Worm (Caenorhabditis elegans) whole organism, L2 larva: ENCODE measurements around the gene Y43F8B.19.

ENCODE experiments used
- R02D3.7 ChIP-seq: fragments of 150-350 bp; optimal IDR thresholded peaks from 2 replicates; lab custom pipeline; 2014; ENCODE audit warnings: missing biosample characterization, missing genetic modification characterization
- Y55F3AM.14 ChIP-seq: fragments of 200-800 bp; sonication (Bioruptor generic); optimal IDR thresholded peaks from 2 replicates; lab custom pipeline; 2018; ENCODE audit warnings: mild to moderate bottlenecking, missing genetic modification characterization, missing compliant biosample characterization
- ZK546.5 ChIP-seq: sonication (generic microtip); optimal IDR thresholded peaks from 2 replicates; lab custom pipeline; 2017; ENCODE audit warnings: missing biosample characterization, missing genetic modification characterization
- alr-1 ChIP-seq: fragments of 150-350 bp; optimal IDR thresholded peaks from 2 replicates; lab custom pipeline; 2014; ENCODE audit warnings: missing biosample characterization, missing genetic modification characterization
- blmp-1 ChIP-seq: sonication (generic microtip); optimal IDR thresholded peaks from 2 replicates; lab custom pipeline; 2017; ENCODE audit warnings: missing genetic modification characterization, mild to moderate bottlenecking, missing compliant biosample characterization, antibody characterized with exemption, moderate library complexity; ENCODE audit not compliant: insufficient read depth
- ceh-16 ChIP-seq: fragments of 150-350 bp; optimal IDR thresholded peaks from 2 replicates; lab custom pipeline; 2014; ENCODE audit warnings: missing biosample characterization, missing genetic modification characterization
- elt-1 ChIP-seq: fragments of 150-350 bp; optimal IDR thresholded peaks from 2 replicates; lab custom pipeline; 2014; ENCODE audit warnings: missing biosample characterization, missing genetic modification characterization
- gmeb-1 ChIP-seq: fragments of 150-350 bp; optimal IDR thresholded peaks from 2 replicates; lab custom pipeline; 2014; ENCODE audit warnings: missing biosample characterization, missing genetic modification characterization
- lin-11 ChIP-seq: fragments of 150-350 bp; sonication (generic microtip); optimal IDR thresholded peaks from 2 replicates; lab custom pipeline; 2014; ENCODE audit warnings: missing biosample characterization, missing genetic modification characterization, inconsistent platforms, mixed read lengths
- lin-13 ChIP-seq: fragments of 150-350 bp; optimal IDR thresholded peaks from 2 replicates; lab custom pipeline; 2014; ENCODE audit warnings: missing biosample characterization, missing genetic modification reagents, missing genetic modification characterization
- lsy-2 ChIP-seq, 2 experiments: fragments of 150-350 bp in 1 of 2; sonication (generic microtip) in 1 of 2; optimal IDR thresholded peaks; 2 replicates each; lab custom pipeline; 2014 to 2017; ENCODE audit warnings: missing biosample characterization in 2 of 2, missing genetic modification characterization in 2 of 2
- mab-5 ChIP-seq: fragments of 150-350 bp; optimal IDR thresholded peaks from 2 replicates; lab custom pipeline; 2014; ENCODE audit warnings: missing biosample characterization, missing genetic modification characterization
- mbf-1 ChIP-seq: sonication (generic microtip); optimal IDR thresholded peaks from 2 replicates; lab custom pipeline; 2017; ENCODE audit warnings: missing biosample characterization, missing genetic modification characterization
- mdl-1 ChIP-seq, 2 experiments: fragments of 150-350 bp in 1 of 2; sonication (generic microtip) in 1 of 2; optimal IDR thresholded peaks; 2 replicates each; lab custom pipeline; 2017; ENCODE audit warnings: missing biosample characterization in 2 of 2, missing genetic modification characterization in 2 of 2
- nhr-10 ChIP-seq: sonication (generic microtip); optimal IDR thresholded peaks from 2 replicates; lab custom pipeline; 2017; ENCODE audit warnings: missing biosample characterization, missing genetic modification characterization
- nhr-11 ChIP-seq: fragments of 150-350 bp; optimal IDR thresholded peaks from 2 replicates; lab custom pipeline; 2014; ENCODE audit warnings: missing biosample characterization, missing genetic modification characterization
- nhr-12 ChIP-seq: fragments of 150-350 bp; optimal IDR thresholded peaks from 2 replicates; lab custom pipeline; 2014; ENCODE audit warnings: missing biosample characterization, missing genetic modification characterization
- nhr-129 ChIP-seq: fragments of 150-350 bp; optimal IDR thresholded peaks from 2 replicates; lab custom pipeline; 2014; ENCODE audit warnings: missing biosample characterization, missing genetic modification characterization
- nhr-21 ChIP-seq: fragments of 150-350 bp; optimal IDR thresholded peaks from 2 replicates; lab custom pipeline; 2014; ENCODE audit warnings: missing biosample characterization, missing genetic modification characterization
- nhr-23 ChIP-seq: fragments of 150-350 bp; optimal IDR thresholded peaks from 2 replicates; lab custom pipeline; 2014; ENCODE audit warnings: missing biosample characterization, missing genetic modification reagents, missing genetic modification characterization
- nhr-237 ChIP-seq: fragments of 150-350 bp; optimal IDR thresholded peaks from 2 replicates; lab custom pipeline; 2014; ENCODE audit warnings: missing biosample characterization, missing genetic modification characterization
- nhr-25 ChIP-seq: fragments of 150-350 bp; sonication (generic microtip); optimal IDR thresholded peaks from 3 replicates; lab custom pipeline; 2014; ENCODE audit warnings: missing biosample characterization, missing genetic modification characterization
- nhr-6 ChIP-seq: fragments of 150-350 bp; optimal IDR thresholded peaks from 2 replicates; lab custom pipeline; 2014; ENCODE audit warnings: missing biosample characterization, missing genetic modification characterization
- nhr-77 ChIP-seq: fragments of 150-350 bp; optimal IDR thresholded peaks from 2 replicates; lab custom pipeline; 2014; ENCODE audit warnings: missing biosample characterization, missing genetic modification characterization
- skn-1 ChIP-seq: sonication (generic microtip); optimal IDR thresholded peaks from 2 replicates; lab custom pipeline; 2017; ENCODE audit warnings: missing biosample characterization, missing genetic modification characterization
- sma-9 ChIP-seq, 2 experiments: fragments of 150-350 bp in 1 of 2; sonication (generic microtip) in 1 of 2; optimal IDR thresholded peaks; 2 replicates each; lab custom pipeline; 2014 to 2016; ENCODE audit warnings: missing genetic modification characterization in 2 of 2, mild to moderate bottlenecking in 1 of 2, missing biosample characterization in 1 of 2, missing compliant biosample characterization in 1 of 2, missing genetic modification reagents in 1 of 2, moderate library complexity in 1 of 2
- snpc-4 ChIP-seq: fragments of 150-350 bp; optimal IDR thresholded peaks from 2 replicates; lab custom pipeline; 2014; ENCODE audit warnings: missing biosample characterization, missing genetic modification characterization
- unc-39 ChIP-seq: fragments of 150-350 bp; optimal IDR thresholded peaks from 2 replicates; lab custom pipeline; 2014; ENCODE audit warnings: missing biosample characterization, missing genetic modification characterization
- unc-55 ChIP-seq: fragments of 150-350 bp; sonication (generic microtip); optimal IDR thresholded peaks from 3 replicates; lab custom pipeline; 2014; ENCODE audit warnings: missing biosample characterization, missing genetic modification reagents, missing genetic modification characterization
- unc-62 ChIP-seq: fragments of 150-350 bp; optimal IDR thresholded peaks from 2 replicates; lab custom pipeline; 2014; ENCODE audit warnings: missing biosample characterization, missing genetic modification reagents, missing genetic modification characterization
- zag-1 ChIP-seq: fragments of 150-350 bp; optimal IDR thresholded peaks from 2 replicates; lab custom pipeline; 2014; ENCODE audit warnings: missing biosample characterization, missing genetic modification characterization
- ztf-1 ChIP-seq: fragments of 200-800 bp; sonication (Bioruptor generic); conservative IDR thresholded peaks from 2 replicates; pipeline ENCODE4 v1.3.6; 2022; ENCODE audit warnings: missing genetic modification characterization, missing compliant biosample characterization
- ztf-11 ChIP-seq: sonication (generic microtip); optimal IDR thresholded peaks from 2 replicates; lab custom pipeline; 2017; ENCODE audit warnings: missing biosample characterization, missing genetic modification characterization
- ztf-4 ChIP-seq: fragments of 150-350 bp; optimal IDR thresholded peaks from 2 replicates; lab custom pipeline; 2014; ENCODE audit warnings: missing biosample characterization, missing genetic modification characterization

Gene Y43F8B.19

DNA sequence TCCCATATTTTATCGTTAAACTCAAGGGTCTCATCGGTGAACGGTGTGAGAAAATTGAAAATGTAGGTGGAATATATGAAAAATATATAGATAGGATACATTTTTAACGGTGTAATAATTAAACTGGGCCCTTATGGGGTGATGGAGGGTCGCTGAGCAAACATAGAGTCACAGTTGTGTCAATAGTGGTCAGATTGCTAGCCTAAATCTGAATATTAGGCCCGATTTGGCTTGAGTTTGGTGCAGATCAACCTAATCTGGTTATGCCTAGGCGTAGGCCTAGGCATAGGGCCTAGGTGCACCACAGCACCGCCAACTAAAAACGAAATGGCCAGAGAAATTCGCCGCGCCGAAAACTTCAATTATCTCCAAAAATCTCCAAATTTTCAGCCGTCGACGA lies 1.4 kb upstream of the Y43F8B.19 start, which contains the start of gene phy-4:
phy-4 (minus strand) TSS at position 101 of the 400 bp plus-strand sequence.
- TF ChIP-seq unc-55 (no peak), snpc-4 (tag; lab: Kevin White, UChicago) (no peak), blmp-1 (tag; lab: Kevin White, UChicago) (no peak), ztf-11 (tag; lab: Kevin White, UChicago) (no peak), nhr-77 (tag; lab: Kevin White, UChicago) (no peak), nhr-12 (tag; lab: Kevin White, UChicago) (no peak), nhr-6 (tag; lab: Kevin White, UChicago) (no peak), lin-13 (GFP tag; lab: Kevin White, UChicago) (no peak), unc-62 (GFP tag; lab: Kevin White, UChicago) (no peak)

ce11 chrV:19510925-19511324 lies 1.2 kb downstream of the Y43F8B.19 start:
- no peak for TF ChIP-seq R02D3.7 (tag; lab: Kevin White, UChicago)
- TF ChIP-seq ztf-11 (tag; lab: Kevin White, UChicago) = no peak
- no peak for TF ChIP-seq alr-1
- no peak for TF ChIP-seq ZK546.5 (tag; lab: Kevin White, UChicago)
- no peak for TF ChIP-seq nhr-11 (tag; lab: Kevin White, UChicago)
- TF ChIP-seq unc-62 (GFP tag; lab: Kevin White, UChicago) = no peak
- TF ChIP-seq nhr-77 (tag; lab: Kevin White, UChicago) = no peak
- TF ChIP-seq sma-9 (GFP tag; optimal IDR thresholded peaks at IDR 0.05; lab: Kevin White, UChicago) = no peak
- TF ChIP-seq sma-9 (tag; optimal IDR thresholded peaks at IDR 0.05; lab: Kevin White, UChicago) = no peak
- TF ChIP-seq gmeb-1 (tag; lab: Kevin White, UChicago) = no peak

ce11 chrV:19510352-19510751 lies 1.8 kb downstream of the Y43F8B.19 start:
- no peak for TF ChIP-seq nhr-21
- TF ChIP-seq Y55F3AM.14 = no peak
- no peak for TF ChIP-seq elt-1 (tag; lab: Kevin White, UChicago)
- TF ChIP-seq lsy-2 (tag; optimal IDR thresholded peaks at IDR 0.05; lab: Kevin White, UChicago) = no peak
- no peak for TF ChIP-seq R02D3.7 (tag; lab: Kevin White, UChicago)
- TF ChIP-seq nhr-11 (tag; lab: Kevin White, UChicago) = no peak
- TF ChIP-seq sma-9 (GFP tag; optimal IDR thresholded peaks at IDR 0.05; lab: Kevin White, UChicago) = no peak
- TF ChIP-seq sma-9 (tag; optimal IDR thresholded peaks at IDR 0.05; lab: Kevin White, UChicago) = no peak
- no peak for TF ChIP-seq nhr-23 (tag; lab: Kevin White, UChicago)
- TF ChIP-seq nhr-237 = no peak
- TF ChIP-seq nhr-10 (tag; lab: Kevin White, UChicago) = no peak
- TF ChIP-seq nhr-77 (tag; lab: Kevin White, UChicago) = no peak
- no peak for TF ChIP-seq nhr-25 (tag; lab: Kevin White, UChicago)
- TF ChIP-seq zag-1 = no peak
- TF ChIP-seq mbf-1 (tag; lab: Kevin White, UChicago) = no peak
- no peak for TF ChIP-seq mdl-1 (tag; optimal IDR thresholded peaks at IDR 0.05; lab: Kevin White, UChicago)
- no peak for TF ChIP-seq unc-39
- TF ChIP-seq nhr-129 = no peak
- no peak for TF ChIP-seq ztf-1 (GFP tag; lab: Robert Waterston, UW)
- no peak for TF ChIP-seq ztf-4
- no peak for TF ChIP-seq nhr-6 (tag; lab: Kevin White, UChicago)
- TF ChIP-seq, all 48 proteins: peak for 0

- TF ChIP-seq nhr-21 = no peak
- no peak for TF ChIP-seq mdl-1 (tag; optimal IDR thresholded peaks at IDR 0.05; lab: Kevin White, UChicago)
- no peak for TF ChIP-seq skn-1 (tag; lab: Kevin White, UChicago)
- TF ChIP-seq ztf-11 (tag; lab: Kevin White, UChicago) = no peak
- TF ChIP-seq ztf-4 = no peak
- no peak for TF ChIP-seq ZK546.5 (tag; lab: Kevin White, UChicago)
- no peak for TF ChIP-seq ceh-16 (tag; lab: Kevin White, UChicago)
- TF ChIP-seq nhr-12 (tag; lab: Kevin White, UChicago) = no peak
- no peak for TF ChIP-seq blmp-1 (tag; lab: Kevin White, UChicago)
- TF ChIP-seq lin-11 (tag; lab: Kevin White, UChicago) = no peak
- no peak for TF ChIP-seq nhr-11 (tag; lab: Kevin White, UChicago)
- TF ChIP-seq mab-5 (tag; lab: Kevin White, UChicago) = no peak
- TF ChIP-seq elt-1 (tag; lab: Kevin White, UChicago) = no peak
- no peak for TF ChIP-seq zag-1
- no peak for TF ChIP-seq unc-62 (GFP tag; lab: Kevin White, UChicago)
- no peak for TF ChIP-seq nhr-10 (tag; lab: Kevin White, UChicago)
- TF ChIP-seq nhr-25 (tag; lab: Kevin White, UChicago) = no peak
- TF ChIP-seq snpc-4 (tag; lab: Kevin White, UChicago) = no peak
Observed at ce11 chrV:19509061-19509460, 3.0 kb downstream of the Y43F8B.19 start.
